Worm (Caenorhabditis elegans): ENCODE data around the gene wago-5.

Gene wago-5

DNA sequence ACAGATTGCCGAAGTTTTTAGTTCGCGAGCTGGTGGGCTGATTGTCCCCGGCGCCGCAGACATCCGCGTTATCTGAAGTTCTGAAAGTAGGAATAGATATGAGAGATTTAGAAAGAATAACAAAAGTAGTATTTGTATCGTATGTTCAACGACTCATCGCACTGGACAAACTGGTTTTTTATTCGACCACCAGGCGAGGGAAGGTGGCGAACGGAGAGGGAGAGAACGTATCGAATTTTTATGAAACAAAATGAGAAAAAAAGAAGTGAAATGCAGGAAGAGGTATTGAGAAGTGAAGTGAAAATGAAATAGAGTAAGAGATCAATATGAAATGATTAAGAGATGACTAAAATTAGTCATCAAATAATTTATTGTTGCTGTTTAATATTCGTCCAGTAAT, 12.1 kb upstream of the wago-5 start, which contains the start of gene tbc-2:
tbc-2 (minus strand) TSS at position 80 of the 400 bp plus-strand sequence.
- TF ChIP-seq zip-8 (tag; optimal IDR thresholded peaks at IDR 0.05) (no peak), bed-3 (GFP tag; optimal IDR thresholded peaks at IDR 0.05) (no peak), M03D4.4 (tag; optimal IDR thresholded peaks at IDR 0.05) (no peak), unc-62 (GFP tag; optimal IDR thresholded peaks at IDR 0.05) (no peak), lin-13 (tag; optimal IDR thresholded peaks at IDR 0.05) (no peak), ceh-39 (tag; optimal IDR thresholded peaks at IDR 0.05) (no peak), lsy-2 (tag; optimal IDR thresholded peaks at IDR 0.05) (no peak), drap-1 (GFP tag; optimal IDR thresholded peaks at IDR 0.05) (no peak), mep-1 (tag; optimal IDR thresholded peaks at IDR 0.05) (no peak), flh-1 (GFP tag; optimal IDR thresholded peaks at IDR 0.05) (no peak), ham-2 (GFP tag; optimal IDR thresholded peaks at IDR 0.05) (no peak), elt-1 (tag; optimal IDR thresholded peaks at IDR 0.05; ENCODE audit: borderline replicate concordance, insufficient read depth) (no peak)

DNA sequence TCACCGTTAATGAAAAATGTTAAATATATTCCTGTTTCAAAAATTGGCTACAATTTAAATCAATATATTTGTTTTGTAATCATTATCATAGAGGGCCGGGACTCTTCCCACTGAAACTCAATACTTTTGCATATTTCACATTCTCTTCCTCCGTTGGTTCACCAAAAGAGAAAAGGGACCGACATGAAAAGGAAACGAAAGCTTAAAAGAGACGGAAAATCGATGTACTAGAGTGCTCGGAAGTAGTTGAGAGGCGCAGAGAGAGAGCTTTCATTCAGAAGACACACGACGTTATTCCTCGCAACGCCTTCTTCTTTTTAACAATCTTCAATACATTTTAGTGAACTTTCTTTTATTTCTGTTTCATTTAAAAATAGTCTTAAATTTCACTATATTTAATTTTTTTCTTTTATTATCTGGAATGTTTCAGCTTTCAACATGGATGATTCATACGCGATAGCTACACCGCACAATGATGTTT, 5.0 kb upstream of the wago-5 start, which contains the start of gene ehs-1:
ehs-1 (plus strand) TSS at position 431 of the 481 bp plus-strand sequence.
- TF ChIP-seq unc-62 (GFP tag; optimal IDR thresholded peaks at IDR 0.05) (peak; percentile 5), ces-1 (GFP tag; optimal IDR thresholded peaks at IDR 0.05) (peak; percentile 8), ham-2 (GFP tag; optimal IDR thresholded peaks at IDR 0.05) (no peak)

DNA sequence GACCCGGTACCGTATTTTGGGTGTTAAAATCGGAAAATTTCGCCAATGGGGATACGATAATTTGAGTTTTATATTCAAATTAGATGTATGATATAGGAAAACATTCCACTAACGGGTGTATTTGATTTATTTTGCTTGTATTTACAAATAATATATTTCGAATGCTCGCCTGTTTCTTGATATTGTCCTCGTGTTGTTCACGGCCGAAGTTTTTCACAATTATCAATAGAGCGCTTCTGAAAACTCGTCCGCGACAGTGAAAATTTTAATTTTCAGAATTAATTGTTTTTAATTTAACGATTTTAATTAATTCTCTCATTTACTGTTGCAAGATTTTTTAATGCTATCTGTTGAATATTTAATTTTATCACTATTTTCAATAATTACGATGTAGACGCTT, 4.4 kb upstream of the wago-5 start:
- no peak for TF ChIP-seq elt-3 (tag; optimal IDR thresholded peaks at IDR 0.05)
- TF ChIP-seq unc-39 (tag; optimal IDR thresholded peaks at IDR 0.05) = no peak
- TF ChIP-seq zip-8 (tag; optimal IDR thresholded peaks at IDR 0.05) = no peak
- no peak for TF ChIP-seq sptf-1 (tag; optimal IDR thresholded peaks at IDR 0.05)
- TF ChIP-seq blmp-1 (tag; optimal IDR thresholded peaks at IDR 0.05) = no peak
- no peak for TF ChIP-seq mep-1 (tag; optimal IDR thresholded peaks at IDR 0.05)
- TF ChIP-seq nhr-76 (tag; optimal IDR thresholded peaks at IDR 0.05) = no peak
- no peak for TF ChIP-seq unc-62 (GFP tag; optimal IDR thresholded peaks at IDR 0.05)
- no peak for TF ChIP-seq lin-32 (GFP tag; optimal IDR thresholded peaks at IDR 0.05)
- TF ChIP-seq unc-120 (tag; optimal IDR thresholded peaks at IDR 0.05; ENCODE audit: poor library complexity, severe bottlenecking) = no peak
- no peak for TF ChIP-seq ztf-11 (tag; optimal IDR thresholded peaks at IDR 0.05)
- no peak for TF ChIP-seq mab-5 (tag; optimal IDR thresholded peaks at IDR 0.05)
- TF ChIP-seq tbx-8 (GFP tag; optimal IDR thresholded peaks at IDR 0.05) = no peak
- TF ChIP-seq elt-1 (tag; optimal IDR thresholded peaks at IDR 0.05; ENCODE audit: borderline replicate concordance, insufficient read depth) = no peak
- TF ChIP-seq ceh-39 (tag; optimal IDR thresholded peaks at IDR 0.05) = no peak
- TF ChIP-seq hlh-1 (tag; optimal IDR thresholded peaks at IDR 0.05) = no peak
- no peak for TF ChIP-seq nhr-28 (tag; optimal IDR thresholded peaks at IDR 0.05)
- no peak for TF ChIP-seq lsy-2 (tag; optimal IDR thresholded peaks at IDR 0.05)

DNA sequence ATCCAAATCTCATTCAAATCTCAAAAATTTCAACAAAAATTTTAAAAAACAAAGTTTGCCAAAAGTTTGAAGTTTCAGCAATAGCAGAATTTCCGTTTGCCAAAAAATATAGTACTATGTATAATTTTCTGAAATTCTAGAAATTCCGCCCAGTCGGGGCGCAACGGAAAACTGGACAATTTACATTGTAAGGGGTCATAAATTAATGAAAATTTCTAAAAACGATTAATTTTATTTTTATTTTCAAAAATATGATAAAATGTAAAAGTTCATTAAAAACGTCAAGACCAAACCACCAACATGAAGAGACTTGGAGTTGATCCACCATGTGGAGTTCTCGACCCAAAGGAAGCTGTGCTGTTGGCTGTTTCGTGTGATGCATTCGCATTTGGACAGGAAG, 3.0 kb upstream of the wago-5 start, which contains the start of gene ZK1248.4:
ZK1248.4 (plus strand) TSS at position 301 of the 400 bp plus-strand sequence.
- TF ChIP-seq ham-2 (GFP tag; optimal IDR thresholded peaks at IDR 0.05) = no peak

DNA sequence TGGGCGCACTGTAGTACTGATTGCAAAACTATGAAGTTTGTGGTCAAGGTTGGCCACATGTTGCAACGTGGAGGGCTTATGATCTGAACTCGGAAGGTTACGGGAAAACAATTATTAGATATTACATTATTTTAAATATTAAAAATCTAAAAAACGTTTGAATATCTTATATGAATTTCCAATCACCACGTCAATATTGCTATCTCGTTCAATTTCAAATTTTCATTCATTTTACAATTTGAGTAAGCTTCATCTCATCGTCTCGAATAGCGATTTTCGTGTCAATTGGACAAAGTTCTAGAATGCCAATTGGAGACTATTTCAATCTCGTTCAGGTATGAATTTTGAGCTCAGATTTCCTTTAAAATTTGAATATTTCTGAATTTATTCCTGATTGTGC, 1.1 kb upstream of the wago-5 start, which contains the start of gene ZK1248.20:
ZK1248.20 (plus strand) TSS at position 301 of the 400 bp plus-strand sequence.
- TF ChIP-seq bed-3 (GFP tag; optimal IDR thresholded peaks at IDR 0.05) (no peak), flh-1 (GFP tag; optimal IDR thresholded peaks at IDR 0.05) (no peak), blmp-1 (tag; optimal IDR thresholded peaks at IDR 0.05) (no peak), pha-4 (tag; optimal IDR thresholded peaks at IDR 0.05) (no peak), cnd-1 (tag; optimal IDR thresholded peaks at IDR 0.05) (no peak), ces-1 (GFP tag; optimal IDR thresholded peaks at IDR 0.05) (no peak), elt-3 (tag; optimal IDR thresholded peaks at IDR 0.05) (no peak), M03D4.4 (tag; optimal IDR thresholded peaks at IDR 0.05) (no peak), sem-2 (GFP tag; optimal IDR thresholded peaks at IDR 0.05) (no peak), sptf-1 (tag; optimal IDR thresholded peaks at IDR 0.05) (no peak), zip-8 (tag; optimal IDR thresholded peaks at IDR 0.05) (no peak), elt-1 (tag; optimal IDR thresholded peaks at IDR 0.05; ENCODE audit: borderline replicate concordance, insufficient read depth) (no peak), snpc-4 (tag; optimal IDR thresholded peaks at IDR 0.05) (no peak), ham-2 (GFP tag; optimal IDR thresholded peaks at IDR 0.05) (no peak), mep-1 (tag; optimal IDR thresholded peaks at IDR 0.05) (no peak), unc-62 (GFP tag; optimal IDR thresholded peaks at IDR 0.05) (no peak), tbx-8 (GFP tag; optimal IDR thresholded peaks at IDR 0.05) (no peak), nhr-2 (tag; optimal IDR thresholded peaks at IDR 0.05) (no peak)

All from whole organism, mixed stage, embryonic.